Worm (Caenorhabditis elegans): ENCODE measurements around the gene C24A8.5.

- TF ChIP-seq hmg-4 (GFP tag; optimal IDR thresholded peaks at IDR 0.05) (no peak), scrt-1 (GFP tag; IDR thresholded peaks at IDR 0.05) (no peak), ama-1 (optimal IDR thresholded peaks at IDR 0.05) (no peak), F13C5.2 (tag; optimal IDR thresholded peaks at IDR 0.05) (no peak), sea-1 (GFP tag; conservative IDR thresholded peaks at IDR 0.05) (no peak), B0310.2 (tag; optimal IDR thresholded peaks at IDR 0.05) (no peak), tra-4 (tag; optimal IDR thresholded peaks at IDR 0.05) (no peak), aly-1 (tag; optimal IDR thresholded peaks at IDR 0.05) (no peak), pes-1 (GFP tag; IDR thresholded peaks at IDR 0.05) (no peak), hmbx-1 (tag; optimal IDR thresholded peaks at IDR 0.05) (no peak), tbx-37 (GFP tag; conservative IDR thresholded peaks at IDR 0.05) (no peak), flt-1 (GFP tag; IDR thresholded peaks at IDR 0.05) (no peak)
Measured at ce11 chrX:4314939-4315338, 13.8 kb downstream of the C24A8.5 start.

Measured in whole organism, early embryonic.